Worm (Caenorhabditis elegans): ENCODE results near the gene cap-2.

- TF ChIP-seq nhr-237 (tag; optimal IDR thresholded peaks at IDR 0.05): no peak
- TF ChIP-seq pha-4 (tag; optimal IDR thresholded peaks at IDR 0.05): no peak
- TF ChIP-seq cnd-1 (tag; optimal IDR thresholded peaks at IDR 0.05): no peak
- no peak for TF ChIP-seq unc-39 (tag; optimal IDR thresholded peaks at IDR 0.05)
- TF ChIP-seq ces-1 (GFP tag; optimal IDR thresholded peaks at IDR 0.05): no peak
- TF ChIP-seq mep-1 (tag; optimal IDR thresholded peaks at IDR 0.05): no peak
- no peak for TF ChIP-seq mls-2 (tag; optimal IDR thresholded peaks at IDR 0.05)
- TF ChIP-seq hlh-1 (tag; optimal IDR thresholded peaks at IDR 0.05): no peak
- TF ChIP-seq ham-2 (GFP tag; optimal IDR thresholded peaks at IDR 0.05): no peak
- TF ChIP-seq blmp-1 (tag; optimal IDR thresholded peaks at IDR 0.05): no peak
- TF ChIP-seq mab-5 (tag; optimal IDR thresholded peaks at IDR 0.05): no peak
- no peak for TF ChIP-seq ztf-11 (tag; optimal IDR thresholded peaks at IDR 0.05)
These were observed 9.6 kb upstream of the cap-2 start for ce11 chrII:10859359-10859758.

Measured in whole organism, mixed stage, embryonic.